Fruit fly (Drosophila melanogaster): ENCODE results near the gene CG7304.
A peak's percentile ranks its signal among the peaks of the same experiment; 100 is the strongest.

Gene CG7304

dm6 chr3L:15728195-15728594, 48.7 kb downstream of the CG7304 start, which contains the start of gene comm:
comm (minus strand) TSS chr3L:15728430.
- peak; percentile 8 for TF ChIP-seq Sp1 (GFP tag; optimal IDR thresholded peaks at IDR 0.05)
- TF ChIP-seq fru (GFP tag; optimal IDR thresholded peaks at IDR 0.05): no peak
- TF ChIP-seq Hr83 (GFP tag; optimal IDR thresholded peaks at IDR 0.05; ENCODE audit: poor library complexity, severe bottlenecking): no peak
- TF ChIP-seq Rel (GFP tag; optimal IDR thresholded peaks at IDR 0.05): no peak
- peak; percentile 47 for TF ChIP-seq Rel (tag; optimal IDR thresholded peaks at IDR 0.05)
- TF ChIP-seq jim (GFP tag; optimal IDR thresholded peaks at IDR 0.05): peak; percentile 20
- TF ChIP-seq dl (GFP tag; optimal IDR thresholded peaks at IDR 0.05; ENCODE audit: insufficient read depth in 1 of 2, partially characterized antibody in 2 of 2): peak in 1 of 2 experiments; percentile 2
- peak; percentile 10 for TF ChIP-seq Dif (GFP tag; optimal IDR thresholded peaks at IDR 0.05; ENCODE audit: partially characterized antibody)
- peak; percentile 72 for TF ChIP-seq Vsx2 (GFP tag; optimal IDR thresholded peaks at IDR 0.05; ENCODE audit: partially characterized antibody)
- peak; percentile 28 for TF ChIP-seq h (GFP tag; optimal IDR thresholded peaks at IDR 0.05)

- TF ChIP-seq sage (GFP tag; optimal IDR thresholded peaks at IDR 0.05): peak; percentile 3
- TF ChIP-seq Vsx2 (GFP tag; optimal IDR thresholded peaks at IDR 0.05; ENCODE audit: partially characterized antibody): peak; percentile 11
- TF ChIP-seq tai (GFP tag; optimal IDR thresholded peaks at IDR 0.05): no peak
- TF ChIP-seq Dif (GFP tag; optimal IDR thresholded peaks at IDR 0.05; ENCODE audit: partially characterized antibody): peak; percentile 88
- no peak for TF ChIP-seq br (GFP tag; optimal IDR thresholded peaks at IDR 0.05)
- peak; percentile 19 for TF ChIP-seq Rel (GFP tag; optimal IDR thresholded peaks at IDR 0.05)
- no peak for TF ChIP-seq Rel (tag; optimal IDR thresholded peaks at IDR 0.05)
- no peak for TF ChIP-seq usp (GFP tag; optimal IDR thresholded peaks at IDR 0.05)
- TF ChIP-seq foxo (GFP tag; optimal IDR thresholded peaks at IDR 0.05): no peak
- peak; percentile 62 to 66 for TF ChIP-seq dl (GFP tag; optimal IDR thresholded peaks at IDR 0.05; ENCODE audit: insufficient read depth in 1 of 2, partially characterized antibody in 2 of 2)
- TF ChIP-seq CrebA (GFP tag; optimal IDR thresholded peaks at IDR 0.05; ENCODE audit: borderline replicate concordance): peak; percentile 9
- TF ChIP-seq sv (GFP tag; optimal IDR thresholded peaks at IDR 0.05): no peak
- no peak for TF ChIP-seq lola (GFP tag; optimal IDR thresholded peaks at IDR 0.05)
- TF ChIP-seq Hnf4 (GFP tag; optimal IDR thresholded peaks at IDR 0.05): no peak
Observed at dm6 chr3L:15729306-15730006, 49.9 kb downstream of the CG7304 start.

Data from whole organism, wandering third instar larva.